Worm (Caenorhabditis elegans) whole organism, early embryonic: ENCODE measurements around the gene F38B7.17.

ENCODE experiments used
- F13C5.2 ChIP-seq: sonication (generic microtip); optimal IDR thresholded peaks from 2 replicates; lab custom pipeline; 2017; ENCODE audit warnings: mild to moderate bottlenecking, missing genetic modification characterization, inconsistent platforms, missing compliant biosample characterization
- ama-1 ChIP-seq: fragments of 150-350 bp; optimal IDR thresholded peaks from 2 replicates; lab custom pipeline; 2014
- ceh-13 ChIP-seq: fragments of 200-800 bp; sonication (Bioruptor generic); optimal IDR thresholded peaks from 2 replicates; lab custom pipeline; 2018; ENCODE audit warnings: mild to moderate bottlenecking, missing genetic modification characterization, missing compliant biosample characterization
- ets-7 ChIP-seq: sonication (generic microtip); optimal IDR thresholded peaks from 2 replicates; lab custom pipeline; 2016; ENCODE audit warnings: missing genotype, missing genetic modification characterization, missing compliant biosample characterization
- tra-4 ChIP-seq: sonication (generic microtip); optimal IDR thresholded peaks from 2 replicates; lab custom pipeline; 2017; ENCODE audit warnings: missing genetic modification characterization, missing compliant biosample characterization

DNA sequence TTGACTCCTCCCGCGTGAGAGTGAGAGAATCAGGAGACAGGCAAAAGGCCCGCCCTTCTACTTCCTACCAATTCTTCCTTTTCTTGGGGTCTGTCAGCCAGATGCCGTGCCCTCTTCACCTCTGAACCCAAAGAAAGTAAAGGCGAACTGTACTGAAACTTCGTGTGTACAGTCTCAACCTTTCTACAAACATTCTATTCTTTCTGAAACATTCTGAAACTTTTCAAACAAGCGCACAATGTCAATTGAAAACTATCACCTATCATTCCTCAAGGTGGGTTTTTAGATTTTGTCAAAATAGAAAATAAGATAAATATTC lies 16.3 kb downstream of the F38B7.17 start:
- no peak for TF ChIP-seq ama-1
- no peak for TF ChIP-seq ceh-13 (GFP tag; lab: Kevin White, UChicago)
- no peak for TF ChIP-seq F13C5.2 (tag; lab: Kevin White, UChicago)
- no peak for TF ChIP-seq ets-7 (tag; lab: Kevin White, UChicago)
- TF ChIP-seq tra-4, result no peak
